Fruit fly (Drosophila melanogaster): ENCODE data around the gene Rbsn-5.

Rbsn-5 gene

DNA sequence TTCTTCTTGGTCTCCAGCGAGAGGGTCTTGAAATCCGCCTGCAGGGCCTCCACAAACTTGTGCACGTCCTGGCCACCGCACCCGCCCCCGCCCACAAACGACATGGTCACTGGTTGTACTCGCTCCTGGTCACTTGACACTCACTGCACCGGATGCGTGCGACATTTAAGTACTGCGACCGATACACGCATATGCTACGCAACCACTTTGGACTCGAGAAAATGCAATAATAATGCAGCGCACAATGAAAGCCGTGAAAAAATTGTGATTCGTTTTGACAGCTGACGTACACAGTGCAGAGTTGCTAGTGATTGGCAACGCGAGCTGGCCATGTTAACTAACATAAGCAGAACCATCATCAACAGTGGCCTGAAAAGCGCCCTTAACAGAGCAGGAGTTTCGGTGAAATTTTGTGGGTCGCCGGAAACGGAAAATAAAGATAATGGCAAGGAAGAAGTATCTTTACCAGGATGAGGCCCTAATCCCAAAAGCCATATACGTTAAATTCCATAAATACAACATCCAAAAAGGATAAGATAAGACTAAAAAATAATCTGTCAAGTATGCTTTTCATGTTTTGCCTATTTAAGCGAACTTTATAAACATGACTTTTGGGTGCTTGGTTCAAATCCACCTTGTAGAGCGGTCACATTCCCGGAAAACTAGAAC, 35.8 kb upstream of the Rbsn-5 start, which contains the start of the genes mon2 and CG8673 (continued):
- no peak for TF ChIP-seq CG17612 (GFP tag; IDR thresholded peaks at IDR 0.05)
- no peak for TF ChIP-seq Dip2 (GFP tag; IDR thresholded peaks at IDR 0.05)
- peak; percentile 42 for TF ChIP-seq pzg (GFP tag; optimal IDR thresholded peaks at IDR 0.05)
- TF ChIP-seq CG13894 (tag; optimal IDR thresholded peaks at IDR 0.05) = no peak
- TF ChIP-seq Gug (GFP tag; IDR thresholded peaks at IDR 0.05) = no peak
- no peak for TF ChIP-seq pho (GFP tag; optimal IDR thresholded peaks at IDR 0.05)
- TF ChIP-seq CG10565 (GFP tag; optimal IDR thresholded peaks at IDR 0.05) = no peak
- no peak for TF ChIP-seq Side (GFP tag; optimal IDR thresholded peaks at IDR 0.05)
- TF ChIP-seq CG12391 (tag; optimal IDR thresholded peaks at IDR 0.05) = no peak
- TF ChIP-seq CG6813 (GFP tag; optimal IDR thresholded peaks at IDR 0.05) = no peak
- TF ChIP-seq Optix (GFP tag; IDR thresholded peaks at IDR 0.05) = no peak
- TF ChIP-seq rib (GFP tag; IDR thresholded peaks at IDR 0.05) = no peak
- no peak for TF ChIP-seq CG2712 (tag; optimal IDR thresholded peaks at IDR 0.05)
- TF ChIP-seq Nf-YA (GFP tag; IDR thresholded peaks at IDR 0.05) = no peak
- TF ChIP-seq Ets65A (GFP tag) = peak; percentile 81
- no peak for TF ChIP-seq dmrt11E (tag; optimal IDR thresholded peaks at IDR 0.05)
- TF ChIP-seq slou (GFP tag; optimal IDR thresholded peaks at IDR 0.05) = no peak
- peak; percentile 90 for TF ChIP-seq MESR4 (GFP tag; optimal IDR thresholded peaks at IDR 0.05)
- TF ChIP-seq Dll (GFP tag; IDR thresholded peaks at IDR 0.05; ENCODE audit: partially characterized antibody) = 0 out of 4 replicates have a peak, but pooled peaks have one; percentile 15
- TF ChIP-seq CG17829 (tag; optimal IDR thresholded peaks at IDR 0.05) = peak; percentile 9
- TF ChIP-seq CG34376 (GFP tag; optimal IDR thresholded peaks at IDR 0.05) = no peak
- no peak for TF ChIP-seq CG12236 (GFP tag; optimal IDR thresholded peaks at IDR 0.05)
- peak; percentile 3 for TF ChIP-seq BEAF-32 (GFP tag; optimal IDR thresholded peaks at IDR 0.05)
- TF ChIP-seq CG11695 (GFP tag; IDR thresholded peaks at IDR 0.05) = no peak
- no peak for TF ChIP-seq Med (GFP tag)
- no peak for TF ChIP-seq CG1602 (GFP tag; optimal IDR thresholded peaks at IDR 0.05)
- TF ChIP-seq CG43689 (GFP tag; IDR thresholded peaks at IDR 0.05) = no peak
- TF ChIP-seq aop (GFP tag; IDR thresholded peaks at IDR 0.05) = no peak
- TF ChIP-seq crp (GFP tag; optimal IDR thresholded peaks at IDR 0.05) = peak in 1 of 2 experiments; percentile 72
- no peak for TF ChIP-seq Bgb (GFP tag; IDR thresholded peaks at IDR 0.05; ENCODE audit: partially characterized antibody)
- no peak for TF ChIP-seq CG10267 (tag; optimal IDR thresholded peaks at IDR 0.05)
- TF ChIP-seq CG32532 (GFP tag; IDR thresholded peaks at IDR 0.05) = no peak
- no peak for TF ChIP-seq exex (tag; optimal IDR thresholded peaks at IDR 0.05)
- no peak for TF ChIP-seq CG9609 (GFP tag; optimal IDR thresholded peaks at IDR 0.05)
- no peak for TF ChIP-seq CG3407 (GFP tag; optimal IDR thresholded peaks at IDR 0.05)
- TF ChIP-seq lola (GFP tag; optimal IDR thresholded peaks at IDR 0.05) = no peak
- no peak for TF ChIP-seq CG3847 (GFP tag; IDR thresholded peaks at IDR 0.05)
- TF ChIP-seq cas (GFP tag; IDR thresholded peaks at IDR 0.05) = no peak
- no peak for TF ChIP-seq CG4424 (GFP tag; optimal IDR thresholded peaks at IDR 0.05)
- TF ChIP-seq CG13287 (GFP tag; IDR thresholded peaks at IDR 0.05; ENCODE audit: partially characterized antibody) = peak; percentile 30
- TF ChIP-seq ind (GFP tag; optimal IDR thresholded peaks at IDR 0.05) = no peak
- TF ChIP-seq ara (GFP tag; IDR thresholded peaks at IDR 0.05) = no peak
- TF ChIP-seq CG4617 (GFP tag; optimal IDR thresholded peaks at IDR 0.05; ENCODE audit: borderline replicate concordance) = peak; percentile 58
- TF ChIP-seq Pdp1 (GFP tag; optimal IDR thresholded peaks at IDR 0.05) = no peak
- no peak for TF ChIP-seq mam (GFP tag; optimal IDR thresholded peaks at IDR 0.05)
- TF ChIP-seq ttk (GFP tag; IDR thresholded peaks at IDR 0.05) = no peak
- peak; percentile 89 for TF ChIP-seq crol (GFP tag; IDR thresholded peaks at IDR 0.05)
- no peak for TF ChIP-seq mld (GFP tag; IDR thresholded peaks at IDR 0.05; ENCODE audit: partially characterized antibody)
- no peak for TF ChIP-seq fd102C (GFP tag; optimal IDR thresholded peaks at IDR 0.05)
- no peak for TF ChIP-seq CG6765 (GFP tag; optimal IDR thresholded peaks at IDR 0.05)

All from whole organism, embryonic.